Worm (Caenorhabditis elegans) whole organism, young adult: ENCODE data around the gene str-181.

Source experiments
- F23B12.7 ChIP-seq: sonication (generic microtip); optimal IDR thresholded peaks from 2 replicates; lab custom pipeline; 2017; ENCODE audit warnings: missing genetic modification characterization, mild to moderate bottlenecking, missing compliant biosample characterization, antibody characterized with exemption, moderate library complexity; ENCODE audit not compliant: insufficient read depth
- bed-2 ChIP-seq: fragments of 200-800 bp; sonication (Bioruptor generic); IDR thresholded peaks from 2 replicates; pipeline ENCODE4 v1.3.6; 2022; ENCODE audit warnings: missing genetic modification reagents, missing genetic modification characterization, missing compliant biosample characterization
- ceh-91 ChIP-seq: fragments of 200-800 bp; sonication (Bioruptor generic); IDR thresholded peaks from 2 replicates; pipeline ENCODE4 v1.3.6; 2022; ENCODE audit warnings: missing genetic modification reagents, missing genetic modification characterization, missing compliant biosample characterization
- egl-44 ChIP-seq: fragments of 200-800 bp; sonication (Bioruptor generic); IDR thresholded peaks from 2 replicates; pipeline ENCODE4 v1.3.6; 2022; ENCODE audit warnings: missing genetic modification reagents, missing genetic modification characterization, missing compliant biosample characterization
- lin-26 ChIP-seq: fragments of 200-800 bp; sonication (Bioruptor generic); IDR thresholded peaks from 2 replicates; pipeline ENCODE4 v1.3.6; 2022; ENCODE audit warnings: missing genetic modification reagents, missing genetic modification characterization, missing compliant biosample characterization
- lin-35 ChIP-seq, 3 experiments: fragments of 150-350 bp in 2 of 3; sonication (generic microtip) in 1 of 3; optimal IDR thresholded peaks; 2 replicates each; lab custom pipeline; 2014 to 2018; ENCODE audit warnings: missing biosample characterization in 3 of 3, missing genetic modification characterization in 3 of 3, missing genetic modification reagents in 3 of 3
- snpc-4 ChIP-seq, 5 experiments: fragments of 150-350 bp in 1 of 5; sonication (generic microtip) in 4 of 5; optimal IDR thresholded peaks; 2 replicates each; lab custom pipeline; 2014 to 2018; ENCODE audit warnings: missing genetic modification characterization in 5 of 5, missing biosample characterization in 3 of 5, antibody characterized with exemption in 2 of 5, mild to moderate bottlenecking in 2 of 5, missing compliant biosample characterization in 2 of 5, missing genotype in 2 of 5, moderate library complexity in 2 of 5, missing genetic modification reagents in 1 of 5
- ztf-22 ChIP-seq: fragments of 200-800 bp; sonication (Bioruptor generic); optimal IDR thresholded peaks from 2 replicates; lab custom pipeline; 2018; ENCODE audit warnings: mild to moderate bottlenecking, missing genetic modification characterization, moderate library complexity, missing compliant biosample characterization

DNA sequence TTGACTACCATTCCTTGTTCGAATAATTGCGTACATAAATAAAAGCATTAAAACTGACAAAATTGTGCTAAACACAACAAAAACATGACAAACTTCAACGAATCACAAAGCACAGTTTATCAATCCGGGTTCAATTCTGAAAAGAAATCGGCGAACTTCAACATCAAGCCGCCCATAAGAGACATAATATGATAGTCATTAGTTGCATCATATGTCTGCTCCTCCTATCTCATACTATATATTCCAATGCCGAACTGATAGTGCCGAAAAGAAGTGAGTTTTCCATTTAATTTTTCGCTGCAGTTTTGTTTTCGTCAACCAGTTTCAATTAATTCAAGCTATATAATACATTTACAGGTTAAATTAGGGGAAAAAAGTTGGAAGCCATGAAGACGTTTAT, 23.2 kb upstream of the str-181 start, which contains the start of gene hrg-7:
- TF ChIP-seq lin-26 (GFP tag; lab: Robert Waterston, UW) (no peak), snpc-4 (GFP tag; optimal IDR thresholded peaks at IDR 0.05; lab: Kevin White, UChicago) (no peak), snpc-4 (tag; optimal IDR thresholded peaks at IDR 0.05; lab: Kevin White, UChicago) (no peak), ceh-91 (GFP tag; lab: Robert Waterston, UW) (no peak), bed-2 (GFP tag; lab: Robert Waterston, UW) (no peak), F23B12.7 (tag; lab: Kevin White, UChicago) (no peak), egl-44 (no peak), ztf-22 (GFP tag; lab: Kevin White, UChicago) (no peak), lin-35 (GFP tag; optimal IDR thresholded peaks at IDR 0.05; lab: Kevin White, UChicago) (no peak)
